Worm (Caenorhabditis elegans): ENCODE measurements around the gene nspd-2.

Gene nspd-2

ce11 chrIV:9852250-9852649 is 8.4 kb downstream of the nspd-2 start, which contains the start of gene ssq-1:
TSS of gene ssq-1 (plus strand) at chrIV:9852550.
- no peak for TF ChIP-seq C17E4.6 (GFP tag; IDR thresholded peaks at IDR 0.05)
- TF ChIP-seq madf-8 (GFP tag; conservative IDR thresholded peaks at IDR 0.05): no peak

DNA sequence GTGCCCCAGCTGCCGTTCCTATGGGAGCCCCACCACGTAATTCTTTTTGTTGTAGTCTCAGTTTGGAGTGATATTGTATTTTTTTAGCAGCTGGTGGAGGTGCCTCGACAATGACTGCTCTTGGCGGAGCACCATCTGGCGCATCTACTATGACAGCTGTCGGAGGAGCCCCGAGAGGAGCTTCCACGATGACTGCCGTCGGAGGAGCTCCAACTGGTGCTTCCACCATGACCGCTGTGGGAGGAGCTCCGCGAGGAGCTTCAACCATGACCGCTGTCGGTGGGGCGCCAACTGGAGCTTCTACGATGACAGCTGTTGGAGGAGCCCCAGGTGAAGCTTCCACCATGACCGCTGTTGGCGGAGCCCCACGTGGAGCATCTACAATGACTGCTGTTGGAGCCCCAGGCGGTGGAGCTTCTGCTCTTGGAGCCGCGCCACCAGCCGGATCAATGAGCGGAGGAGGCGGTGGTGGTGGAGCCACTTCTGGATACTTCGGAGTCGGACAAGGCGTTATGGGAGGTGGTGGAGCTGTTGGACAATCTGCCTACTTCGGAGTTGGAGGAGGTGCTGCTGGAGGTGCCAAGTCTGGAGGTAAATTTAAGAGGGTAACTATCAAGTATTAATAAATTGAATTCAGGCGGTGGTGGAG is 9.1 kb downstream of the nspd-2 start:
- TF ChIP-seq B0336.3 (GFP tag; IDR thresholded peaks at IDR 0.05): no peak
- no peak for TF ChIP-seq nhr-90 (tag; optimal IDR thresholded peaks at IDR 0.05)
- peak; percentile 76 for TF ChIP-seq zfh-2 (GFP tag; conservative IDR thresholded peaks at IDR 0.05)
- 0 out of 2 replicates have a peak, but pooled peaks have one; percentile 9 for TF ChIP-seq nhr-120 (GFP tag; IDR thresholded peaks at IDR 0.05)
- TF ChIP-seq mcd-1 (GFP tag; IDR thresholded peaks at IDR 0.05): 0 out of 2 replicates have a peak, but pooled peaks have one; percentile 5
- TF ChIP-seq hlh-26 (GFP tag; conservative IDR thresholded peaks at IDR 0.05): 0 out of 2 replicates have a peak, but pooled peaks have one; percentile 24
- peak; percentile 73 for TF ChIP-seq egrh-3 (GFP tag; IDR thresholded peaks at IDR 0.05)
- 0 out of 2 replicates have a peak, but pooled peaks have one; percentile 2 for TF ChIP-seq madf-3 (GFP tag; IDR thresholded peaks at IDR 0.05)
- 0 out of 2 replicates have a peak, but pooled peaks have one; percentile 20 for TF ChIP-seq Y56A3A.18 (GFP tag; IDR thresholded peaks at IDR 0.05)

DNA sequence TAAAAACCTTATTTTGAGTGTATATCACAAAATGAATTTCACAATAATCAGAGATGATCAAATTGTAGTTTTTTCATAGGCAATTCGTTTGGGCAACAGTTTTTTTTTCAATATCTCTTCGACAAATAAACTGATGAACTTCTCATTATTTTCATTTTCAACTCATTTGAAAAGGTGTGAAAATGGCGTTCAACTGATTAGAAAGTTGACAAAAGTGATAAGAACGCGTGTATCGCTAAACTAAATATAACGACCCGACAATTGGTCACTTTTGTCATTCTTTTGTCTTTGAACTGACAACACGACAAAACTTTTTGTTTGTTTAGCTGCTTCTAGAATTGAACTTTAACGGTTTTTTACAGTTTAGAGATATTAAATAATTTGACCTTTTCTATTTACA is 11.1 kb downstream of the nspd-2 start:
- TF ChIP-seq madf-6 (GFP tag; IDR thresholded peaks at IDR 0.05) (no peak), nhr-80 (tag; optimal IDR thresholded peaks at IDR 0.05) (peak; percentile 28)

DNA sequence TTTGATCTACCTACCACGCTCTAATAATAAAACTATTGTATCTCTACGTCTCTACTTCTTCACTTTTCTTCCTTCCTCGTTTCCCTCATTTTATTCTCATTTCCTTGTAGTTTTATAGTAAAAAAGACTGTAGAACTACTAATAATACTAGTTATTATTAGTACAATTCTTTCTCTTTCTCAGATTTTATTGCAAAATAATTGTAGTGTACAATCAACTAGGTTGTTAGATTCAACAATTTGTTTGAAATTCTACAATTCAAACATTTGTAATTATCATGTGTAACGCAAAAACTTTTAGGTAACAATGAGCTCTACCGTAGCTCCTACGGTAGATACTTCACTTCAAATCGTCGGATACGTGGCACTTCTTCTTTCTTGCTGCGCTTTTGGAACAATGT is 11.9 kb downstream of the nspd-2 start, which contains the start of gene K07F5.12:
Gene K07F5.12 (plus strand): TSS at position 301 of the 400 bp plus-strand sequence.
- TF ChIP-seq zim-3 (tag; optimal IDR thresholded peaks at IDR 0.05) (no peak), dpff-1 (tag; optimal IDR thresholded peaks at IDR 0.05) (no peak), ama-1 (optimal IDR thresholded peaks at IDR 0.05) (no peak), ama-1 (GFP tag; optimal IDR thresholded peaks at IDR 0.05) (no peak), F55B11.4 (tag; optimal IDR thresholded peaks at IDR 0.05; ENCODE audit: borderline replicate concordance, insufficient read depth) (no peak), gei-17 (GFP tag; optimal IDR thresholded peaks at IDR 0.05) (no peak), rpc-1 (optimal IDR thresholded peaks at IDR 0.05) (no peak), rpc-1 (tag; optimal IDR thresholded peaks at IDR 0.05) (no peak), mes-4 (tag; optimal IDR thresholded peaks at IDR 0.05) (no peak), nhr-90 (tag; optimal IDR thresholded peaks at IDR 0.05) (no peak), snpc-3.4 (tag; optimal IDR thresholded peaks at IDR 0.05) (no peak), tbx-9 (tag; optimal IDR thresholded peaks at IDR 0.05; ENCODE audit: borderline replicate concordance) (no peak), ceh-100 (GFP tag; IDR thresholded peaks at IDR 0.05) (no peak), hmg-20 (GFP tag; IDR thresholded peaks at IDR 0.05) (no peak)

ce11 chrIV:9857952-9858488 is 14.2 kb downstream of the nspd-2 start, which contains the start of gene npp-1:
TSS of gene npp-1 (plus strand) at chrIV:9858488.
- TF ChIP-seq snpc-4 (GFP tag; optimal IDR thresholded peaks at IDR 0.05): no peak
- peak in 1 of 4 experiments; percentile 7 for TF ChIP-seq snpc-4 (tag; optimal IDR thresholded peaks at IDR 0.05)
- peak; percentile 18 for TF ChIP-seq F23B12.7 (tag; optimal IDR thresholded peaks at IDR 0.05; ENCODE audit: insufficient read depth)
- peak; percentile 20 for TF ChIP-seq nhr-80 (tag; optimal IDR thresholded peaks at IDR 0.05)
- TF ChIP-seq D2030.7 (GFP tag; IDR thresholded peaks at IDR 0.05): peak; percentile 22; the same call in 1 of the 2 replicates
- TF ChIP-seq ceh-100 (GFP tag; IDR thresholded peaks at IDR 0.05): peak; percentile 83
- TF ChIP-seq C06A6.2 (GFP tag; conservative IDR thresholded peaks at IDR 0.05): no peak
- TF ChIP-seq Y67H2A.10 (GFP tag; conservative IDR thresholded peaks at IDR 0.05): no peak
- peak; percentile 63 for TF ChIP-seq attf-5 (GFP tag; optimal IDR thresholded peaks at IDR 0.05)
- peak; percentile 69 for TF ChIP-seq mcd-1 (GFP tag; IDR thresholded peaks at IDR 0.05)
- TF ChIP-seq tbp1 (GFP tag; optimal IDR thresholded peaks at IDR 0.05): no peak
- peak; percentile 9 for TF ChIP-seq ceh-27 (GFP tag; optimal IDR thresholded peaks at IDR 0.05)
- no peak for TF ChIP-seq F57C9.4 (tag; optimal IDR thresholded peaks at IDR 0.05)
